Fruit fly (Drosophila melanogaster): ENCODE data around the gene CG11590.

Gene CG11590

dm6 chrX:14218045-14218483, 18.1 kb downstream of the CG11590 start (continued):
- TF ChIP-seq D (optimal IDR thresholded peaks at IDR 0.05) (no peak), D (GFP tag; optimal IDR thresholded peaks at IDR 0.05) (peak; percentile 78), Rfx (GFP tag; IDR thresholded peaks at IDR 0.05) (peak; percentile 92), Drgx (GFP tag; IDR thresholded peaks at IDR 0.05) (peak; percentile 97), CG6689 (GFP tag; IDR thresholded peaks at IDR 0.05) (peak; percentile 89), en (GFP tag; optimal IDR thresholded peaks at IDR 0.05) (peak; percentile 45), corto (GFP tag; optimal IDR thresholded peaks at IDR 0.05) (peak; percentile 77), sens (GFP tag) (peak; percentile 93), CG7745 (tag; optimal IDR thresholded peaks at IDR 0.05) (no peak), pho (GFP tag; optimal IDR thresholded peaks at IDR 0.05) (peak; percentile 45), CG4360 (GFP tag; IDR thresholded peaks at IDR 0.05) (0 out of 2 replicates have a peak, but pooled peaks have one; percentile 27), CG14667 (GFP tag; IDR thresholded peaks at IDR 0.05) (peak; percentile 81), CG16863 (GFP tag; optimal IDR thresholded peaks at IDR 0.05) (peak; percentile 71), cato (GFP tag; optimal IDR thresholded peaks at IDR 0.05; ENCODE audit: borderline replicate concordance) (peak; percentile 55), mld (GFP tag; IDR thresholded peaks at IDR 0.05; ENCODE audit: partially characterized antibody) (no peak), CG3065 (GFP tag; optimal IDR thresholded peaks at IDR 0.05) (peak; percentile 16), CG12659 (GFP tag; optimal IDR thresholded peaks at IDR 0.05) (peak; percentile 89), bbx (GFP tag; IDR thresholded peaks at IDR 0.05; ENCODE audit: partially characterized antibody) (no peak), CG11723 (GFP tag; optimal IDR thresholded peaks at IDR 0.05) (peak; percentile 76), CG9727 (GFP tag; optimal IDR thresholded peaks at IDR 0.05) (peak; percentile 91), Poxn (GFP tag; IDR thresholded peaks at IDR 0.05) (peak; percentile 58; the same call in 1 of the 2 replicates), Awh (GFP tag; IDR thresholded peaks at IDR 0.05) (peak; percentile 84), CG1647 (GFP tag; optimal IDR thresholded peaks at IDR 0.05) (peak; percentile 61), pita (GFP tag; optimal IDR thresholded peaks at IDR 0.05) (no peak), CG9215 (GFP tag; IDR thresholded peaks at IDR 0.05) (peak; percentile 81), toy (GFP tag; IDR thresholded peaks at IDR 0.05) (peak; percentile 69), yki (optimal IDR thresholded peaks at IDR 0.05) (no peak), Scr (GFP tag; IDR thresholded peaks at IDR 0.05; ENCODE audit: partially characterized antibody) (no peak), CG17186 (GFP tag; optimal IDR thresholded peaks at IDR 0.05) (no peak), Pdp1 (GFP tag; optimal IDR thresholded peaks at IDR 0.05) (peak; percentile 74 to 77), sqz (GFP tag; optimal IDR thresholded peaks at IDR 0.05) (peak; percentile 91), CG12236 (GFP tag; optimal IDR thresholded peaks at IDR 0.05) (peak; percentile 27), CG10147 (GFP tag; optimal IDR thresholded peaks at IDR 0.05) (peak; percentile 86), CG31388 (GFP tag; optimal IDR thresholded peaks at IDR 0.05) (peak; percentile 66), CG1602 (GFP tag; optimal IDR thresholded peaks at IDR 0.05) (peak; percentile 75), nerfin-1 (tag; optimal IDR thresholded peaks at IDR 0.05) (peak; percentile 75), Side (GFP tag; optimal IDR thresholded peaks at IDR 0.05) (peak; percentile 68), Deaf1 (tag; optimal IDR thresholded peaks at IDR 0.05) (peak; percentile 67), pnt (GFP tag; optimal IDR thresholded peaks at IDR 0.05) (peak; percentile 73), tio (GFP tag; optimal IDR thresholded peaks at IDR 0.05) (peak; percentile 78), chm (GFP tag; IDR thresholded peaks at IDR 0.05) (peak; percentile 76; the same call in 1 of the 2 replicates), CG18262 (tag; optimal IDR thresholded peaks at IDR 0.05) (peak; percentile 90), ems (GFP tag; optimal IDR thresholded peaks at IDR 0.05) (peak; percentile 44), CG2875 (GFP tag; optimal IDR thresholded peaks at IDR 0.05) (peak; percentile 75), CG9876 (GFP tag; optimal IDR thresholded peaks at IDR 0.05) (peak; percentile 36), CkIIα-i1 (GFP tag; IDR thresholded peaks at IDR 0.05) (no peak), CoRest (tag; optimal IDR thresholded peaks at IDR 0.05) (peak; percentile 90), Xbp1 (GFP tag; optimal IDR thresholded peaks at IDR 0.05) (peak; percentile 88), CG5245 (GFP tag; optimal IDR thresholded peaks at IDR 0.05) (peak; percentile 79), CG34376 (GFP tag; optimal IDR thresholded peaks at IDR 0.05) (peak; percentile 50), tgo (GFP tag; IDR thresholded peaks at IDR 0.05) (peak; percentile 89), dm (GFP tag; optimal IDR thresholded peaks at IDR 0.05) (no peak)

All from whole organism, embryonic.